Fruit fly (Drosophila melanogaster) whole organism, prepupa: ENCODE results near the gene CG7872.

Source experiments
- Blimp-1 ChIP-seq: fragments of 200-800 bp; sonication (Bioruptor generic); optimal IDR thresholded peaks from 3 replicates; lab custom pipeline; 2017; ENCODE audit warnings: missing biosample characterization, missing genetic modification characterization, mild to moderate bottlenecking, moderate library complexity, missing genetic modification reagents
- CG10669 ChIP-seq: fragments of 200-800 bp; sonication (Bioruptor generic); optimal IDR thresholded peaks from 3 replicates; lab custom pipeline; 2018; ENCODE audit warnings: missing biosample characterization, mild to moderate bottlenecking, missing genetic modification characterization, moderate library complexity
- CG11294 ChIP-seq: fragments of 200-800 bp; sonication (Bioruptor generic); IDR thresholded peaks from 2 replicates; pipeline ENCODE4 v1.3.6; 2022; ENCODE audit warnings: missing biosample characterization, missing genetic modification characterization
- CG11762 ChIP-seq: fragments of 200-800 bp; sonication (Bioruptor generic); optimal IDR thresholded peaks from 3 replicates; lab custom pipeline; 2016; ENCODE audit warnings: missing biosample characterization, missing genetic modification characterization; ENCODE audit not compliant: insufficient read depth
- CG11902 ChIP-seq: fragments of 200-800 bp; sonication (Bioruptor generic); optimal IDR thresholded peaks from 3 replicates; lab custom pipeline; 2016; ENCODE audit warnings: missing biosample characterization, missing genetic modification characterization
- CG15336 ChIP-seq: fragments of 200-800 bp; sonication (Bioruptor generic); IDR thresholded peaks from 2 replicates; pipeline ENCODE4 v1.3.6; 2022; ENCODE audit warnings: missing biosample characterization, missing genetic modification characterization
- CG1621 ChIP-seq: fragments of 200-800 bp; sonication (Bioruptor generic); optimal IDR thresholded peaks from 3 replicates; lab custom pipeline; 2018; ENCODE audit warnings: missing biosample characterization, mild to moderate bottlenecking, missing genetic modification characterization
- CG16779 ChIP-seq: fragments of 200-800 bp; sonication (Bioruptor generic); optimal IDR thresholded peaks from 3 replicates; lab custom pipeline; 2017; ENCODE audit warnings: missing biosample characterization, mild to moderate bottlenecking, missing genetic modification characterization
- CG3032 ChIP-seq: fragments of 200-800 bp; optimal IDR thresholded peaks from 2 replicates; lab custom pipeline; 2019; ENCODE audit warnings: missing biosample characterization, mild to moderate bottlenecking, missing genetic modification characterization, moderate library complexity
- CG31627 ChIP-seq: fragments of 200-800 bp; sonication (Bioruptor generic); optimal IDR thresholded peaks from 3 replicates; lab custom pipeline; 2016; ENCODE audit warnings: missing biosample characterization, missing genetic modification characterization
- CG34406 ChIP-seq: fragments of 200-800 bp; sonication (Bioruptor generic); optimal IDR thresholded peaks from 3 replicates; lab custom pipeline; 2016; ENCODE audit warnings: missing biosample characterization, missing genetic modification characterization
- CG3919 ChIP-seq: fragments of 200-800 bp; sonication (Bioruptor generic); optimal IDR thresholded peaks from 3 replicates; lab custom pipeline; 2016; ENCODE audit warnings: missing biosample characterization, missing genetic modification characterization
- CG4318 ChIP-seq: fragments of 200-800 bp; sonication (Bioruptor generic); optimal IDR thresholded peaks from 3 replicates; lab custom pipeline; 2017; ENCODE audit warnings: missing biosample characterization, mild to moderate bottlenecking, missing genetic modification characterization
- CG6163 ChIP-seq: fragments of 200-800 bp; sonication (Bioruptor generic); IDR thresholded peaks from 3 replicates; pipeline ENCODE4 v1.3.6; 2022; ENCODE audit warnings: missing biosample characterization, missing genetic modification characterization
- CG6792 ChIP-seq: fragments of 200-800 bp; sonication (Bioruptor generic); optimal IDR thresholded peaks from 3 replicates; lab custom pipeline; 2016; ENCODE audit warnings: missing biosample characterization, missing genetic modification characterization
- CG6854 ChIP-seq: fragments of 200-800 bp; sonication (Bioruptor generic); optimal IDR thresholded peaks from 2 replicates; lab custom pipeline; 2017; ENCODE audit warnings: missing biosample characterization, mild to moderate bottlenecking, missing genetic modification characterization
- CG8319 ChIP-seq: fragments of 200-800 bp; sonication (Bioruptor generic); optimal IDR thresholded peaks from 3 replicates; lab custom pipeline; 2016; ENCODE audit warnings: missing biosample characterization, missing genetic modification characterization
- CG8632 ChIP-seq: fragments of 200-800 bp; sonication (Bioruptor generic); optimal IDR thresholded peaks from 3 replicates; lab custom pipeline; 2016; ENCODE audit warnings: missing biosample characterization, missing genetic modification characterization
- CG9139 ChIP-seq: fragments of 200-800 bp; sonication (Bioruptor generic); optimal IDR thresholded peaks from 3 replicates; lab custom pipeline; 2017; ENCODE audit warnings: missing biosample characterization, mild to moderate bottlenecking, missing genetic modification characterization
- Eip78C ChIP-seq: fragments of 200-800 bp; sonication (Bioruptor generic); peaks from one replicate; lab custom pipeline; 2016; ENCODE audit warnings: missing biosample characterization, missing genetic modification characterization
- Eip93F ChIP-seq: fragments of 200-800 bp; sonication (Bioruptor generic); optimal IDR thresholded peaks from 2 replicates; lab custom pipeline; 2016; ENCODE audit warnings: missing biosample characterization, mild to moderate bottlenecking, missing genetic modification characterization
- Ets21C ChIP-seq: fragments of 200-800 bp; sonication (Bioruptor generic); optimal IDR thresholded peaks from 3 replicates; lab custom pipeline; 2016; ENCODE audit warnings: missing biosample characterization, missing genetic modification characterization
- Gug ChIP-seq: fragments of 200-800 bp; sonication (Bioruptor generic); IDR thresholded peaks from 2 replicates; pipeline ENCODE4 v1.3.6; 2022; ENCODE audit warnings: missing biosample characterization, missing genetic modification characterization
- Hr38 ChIP-seq: sonication (Bioruptor generic); optimal IDR thresholded peaks from 2 replicates; lab custom pipeline; 2016; ENCODE audit warnings: missing biosample characterization, missing genetic modification characterization
- Hr39 ChIP-seq: fragments of 200-800 bp; sonication (Bioruptor generic); optimal IDR thresholded peaks from 2 replicates; lab custom pipeline; 2016; ENCODE audit warnings: missing biosample characterization, missing genetic modification characterization
- Hr4 ChIP-seq: fragments of 200-800 bp; sonication (Bioruptor generic); optimal IDR thresholded peaks from 3 replicates; lab custom pipeline; 2016; ENCODE audit warnings: missing biosample characterization, missing genetic modification characterization
- Lpt ChIP-seq: fragments of 200-800 bp; sonication (Bioruptor generic); optimal IDR thresholded peaks from 3 replicates; lab custom pipeline; 2016; ENCODE audit warnings: missing biosample characterization, missing genetic modification characterization
- Met ChIP-seq: fragments of 200-800 bp; sonication (Bioruptor generic); optimal IDR thresholded peaks from 3 replicates; lab custom pipeline; 2016; ENCODE audit warnings: missing biosample characterization, missing genetic modification characterization
- OdsH ChIP-seq: fragments of 200-800 bp; sonication (Bioruptor generic); optimal IDR thresholded peaks from 3 replicates; lab custom pipeline; 2016; ENCODE audit warnings: missing biosample characterization, missing genetic modification characterization
- Smox ChIP-seq: fragments of 200-800 bp; sonication (Bioruptor generic); optimal IDR thresholded peaks from 3 replicates; lab custom pipeline; 2016; ENCODE audit warnings: missing biosample characterization, missing genetic modification characterization
- Sox102F ChIP-seq: fragments of 200-800 bp; sonication (Bioruptor generic); optimal IDR thresholded peaks from 2 replicates; lab custom pipeline; 2016; ENCODE audit warnings: missing biosample characterization, mild to moderate bottlenecking, missing genetic modification characterization
- Sox15 ChIP-seq: fragments of 200-800 bp; sonication (Bioruptor generic); optimal IDR thresholded peaks from 3 replicates; lab custom pipeline; 2016; ENCODE audit warnings: missing biosample characterization, missing genetic modification characterization
- achi ChIP-seq: fragments of 200-800 bp; sonication (Bioruptor generic); optimal IDR thresholded peaks from 3 replicates; lab custom pipeline; 2016; ENCODE audit warnings: missing biosample characterization, missing genetic modification characterization
- cyc ChIP-seq: fragments of 200-800 bp; sonication (Bioruptor generic); optimal IDR thresholded peaks from 3 replicates; lab custom pipeline; 2016; ENCODE audit warnings: missing biosample characterization, missing genetic modification characterization
- dac ChIP-seq: fragments of 200-800 bp; sonication (Bioruptor generic); optimal IDR thresholded peaks from 2 replicates; lab custom pipeline; 2017; ENCODE audit warnings: missing biosample characterization, mild to moderate bottlenecking, missing genetic modification characterization
- dsx ChIP-seq: fragments of 200-800 bp; optimal IDR thresholded peaks from 3 replicates; lab custom pipeline; 2019; ENCODE audit warnings: missing biosample characterization, mild to moderate bottlenecking, missing genetic modification characterization, moderate library complexity; ENCODE audit not compliant: poor library complexity, severe bottlenecking
- eg ChIP-seq: fragments of 200-800 bp; sonication (Bioruptor generic); IDR thresholded peaks from 3 replicates; pipeline ENCODE4 v1.3.6; 2022; ENCODE audit warnings: missing biosample characterization, missing genetic modification characterization
- esn ChIP-seq: fragments of 200-800 bp; sonication (Bioruptor generic); optimal IDR thresholded peaks from 2 replicates; lab custom pipeline; 2016; ENCODE audit warnings: missing biosample characterization, mild to moderate bottlenecking, missing genetic modification characterization, moderate library complexity
- fd59A ChIP-seq: fragments of 200-800 bp; sonication (Bioruptor generic); optimal IDR thresholded peaks from 2 replicates; lab custom pipeline; 2017; ENCODE audit warnings: missing biosample characterization, mild to moderate bottlenecking, missing genetic modification characterization, missing genetic modification reagents
- fd85E ChIP-seq: fragments of 200-800 bp; sonication (Bioruptor generic); optimal IDR thresholded peaks from 3 replicates; lab custom pipeline; 2016; ENCODE audit warnings: missing biosample characterization, missing genetic modification characterization
- fkh ChIP-seq: fragments of 200-800 bp; sonication (Bioruptor generic); optimal IDR thresholded peaks from 3 replicates; lab custom pipeline; 2017; ENCODE audit warnings: missing biosample characterization, mild to moderate bottlenecking, missing genetic modification characterization, moderate library complexity
- lz ChIP-seq: fragments of 200-800 bp; sonication (Bioruptor generic); optimal IDR thresholded peaks from 3 replicates; lab custom pipeline; 2016; ENCODE audit warnings: missing biosample characterization, missing genetic modification characterization
- pdm3 ChIP-seq: fragments of 200-800 bp; sonication (Bioruptor generic); optimal IDR thresholded peaks from 3 replicates; lab custom pipeline; 2016; ENCODE audit warnings: missing biosample characterization, missing genetic modification characterization
- salr ChIP-seq, 2 experiments: fragments of 200-800 bp; sonication (Bioruptor generic); optimal IDR thresholded peaks; 3 replicates each; lab custom pipeline; 2016 to 2018; ENCODE audit warnings: missing biosample characterization in 2 of 2, missing genetic modification characterization in 2 of 2, mild to moderate bottlenecking in 1 of 2
- ss ChIP-seq, 2 experiments: fragments of 200-800 bp; sonication (Bioruptor generic); optimal IDR thresholded peaks; 2 replicates in 1 of 2; 3 replicates in 1 of 2; lab custom pipeline; 2017 to 2018; ENCODE audit warnings: mild to moderate bottlenecking in 2 of 2, missing biosample characterization in 2 of 2, missing genetic modification characterization in 2 of 2, moderate library complexity in 1 of 2
- topi ChIP-seq: fragments of 200-800 bp; sonication (Bioruptor generic); optimal IDR thresholded peaks from 3 replicates; lab custom pipeline; 2016; ENCODE audit warnings: missing biosample characterization, missing genetic modification characterization
- vri ChIP-seq: fragments of 200-800 bp; sonication (Bioruptor generic); optimal IDR thresholded peaks from 3 replicates; lab custom pipeline; 2016; ENCODE audit warnings: missing biosample characterization, mild to moderate bottlenecking, missing genetic modification characterization

The CG7872 gene

dm6 chrX:15617916-15618315 lies 39.9 kb downstream of the CG7872 start (continued):
- TF ChIP-seq Lpt (GFP tag; lab: Kevin White, UChicago) = peak; percentile 6
- TF ChIP-seq CG6792 = no peak
- TF ChIP-seq CG3032 (tag; lab: Kevin White, UChicago) = no peak
- no peak for TF ChIP-seq CG6854 (GFP tag; lab: Kevin White, UChicago)
- TF ChIP-seq CG31627 (GFP tag; lab: Kevin White, UChicago) = no peak
- peak; percentile 52 for TF ChIP-seq Met
- peak; percentile 44 for TF ChIP-seq Sox102F (GFP tag; lab: Kevin White, UChicago)
- TF ChIP-seq ss (GFP tag; optimal IDR thresholded peaks at IDR 0.05; lab: Kevin White, UChicago) = no peak
- TF ChIP-seq Gug (GFP tag; lab: Robert Waterston, UW) = peak; percentile 73
- TF ChIP-seq Blimp-1 (GFP tag; lab: Kevin White, UChicago) = no peak
- TF ChIP-seq fd59A (GFP tag; lab: Kevin White, UChicago) = peak; percentile 18
- TF ChIP-seq CG11902 (GFP tag; lab: Kevin White, UChicago) = no peak
- peak; percentile 6 for TF ChIP-seq CG10669 (GFP tag; lab: Kevin White, UChicago)
- no peak for TF ChIP-seq CG8319 (GFP tag; lab: Kevin White, UChicago)
- no peak for TF ChIP-seq CG11762 (GFP tag; lab: Kevin White, UChicago)
- TF ChIP-seq dac (GFP tag; lab: Kevin White, UChicago) = peak; percentile 24
- TF ChIP-seq salr (GFP tag; optimal IDR thresholded peaks at IDR 0.05; lab: Kevin White, UChicago) = no peak
- peak; percentile 87 for TF ChIP-seq CG6163
- peak; percentile 88 for TF ChIP-seq eg (GFP tag; lab: Robert Waterston, UW)
- TF ChIP-seq lz = peak; percentile 17
- TF ChIP-seq, all 60 proteins: peak for 35

- TF ChIP-seq CG6163 = peak; percentile 62; the same call in 1 of the 3 replicates
- no peak for TF ChIP-seq dsx
- TF ChIP-seq vri = no peak
- no peak for TF ChIP-seq Eip93F (GFP tag; lab: Kevin White, UChicago)
- TF ChIP-seq achi (GFP tag; lab: Kevin White, UChicago) = peak; percentile 29
- peak; percentile 2 for TF ChIP-seq CG11902 (GFP tag; lab: Kevin White, UChicago)
- no peak for TF ChIP-seq fd85E
- TF ChIP-seq Hr4 (GFP tag; lab: Kevin White, UChicago) = peak; percentile 13
- TF ChIP-seq Met = no peak
- TF ChIP-seq CG9139 = no peak
- TF ChIP-seq Ets21C (GFP tag; lab: Kevin White, UChicago) = no peak
- no peak for TF ChIP-seq Sox102F (GFP tag; lab: Kevin White, UChicago)
- TF ChIP-seq CG3032 (tag; lab: Kevin White, UChicago) = no peak
- TF ChIP-seq pdm3 (GFP tag; lab: Kevin White, UChicago) = peak; percentile 16
- TF ChIP-seq OdsH (GFP tag; lab: Kevin White, UChicago) = peak; percentile 23
- TF ChIP-seq Sox15 (GFP tag; lab: Kevin White, UChicago) = peak; percentile 11
- TF ChIP-seq CG15336 (GFP tag; lab: Robert Waterston, UW) = peak; percentile 38; the same call in 1 of the 2 replicates
- peak; percentile 31 for TF ChIP-seq CG6792
- no peak for TF ChIP-seq CG1621
- TF ChIP-seq Eip78C (GFP tag; lab: Kevin White, UChicago) = peak; percentile 37
- TF ChIP-seq ss (GFP tag; optimal IDR thresholded peaks at IDR 0.05; lab: Kevin White, UChicago) = no peak
- TF ChIP-seq fkh (GFP tag; lab: Kevin White, UChicago) = no peak
- no peak for TF ChIP-seq CG3919 (GFP tag; lab: Kevin White, UChicago)
- no peak for TF ChIP-seq CG8632 (GFP tag; lab: Kevin White, UChicago)
- TF ChIP-seq CG11294 (GFP tag; lab: Robert Waterston, UW) = 0 out of 2 replicates have a peak, but pooled peaks have one; percentile 18
- TF ChIP-seq CG31627 (GFP tag; lab: Kevin White, UChicago) = peak; percentile 12
- TF ChIP-seq Smox = no peak
- TF ChIP-seq CG34406 (GFP tag; lab: Kevin White, UChicago) = peak; percentile 11
- no peak for TF ChIP-seq CG16779 (tag; lab: Kevin White, UChicago)
- peak; percentile 72 for TF ChIP-seq eg (GFP tag; lab: Robert Waterston, UW)
- peak; percentile 31 for TF ChIP-seq Hr39 (GFP tag; lab: Kevin White, UChicago)
- TF ChIP-seq CG10669 (GFP tag; lab: Kevin White, UChicago) = no peak
- peak; percentile 8 for TF ChIP-seq topi (GFP tag; lab: Kevin White, UChicago)
- TF ChIP-seq Gug (GFP tag; lab: Robert Waterston, UW) = peak; percentile 47; the same call in 1 of the 2 replicates
- peak; percentile 23 for TF ChIP-seq esn (GFP tag; lab: Kevin White, UChicago)
- no peak for TF ChIP-seq fd59A (GFP tag; lab: Kevin White, UChicago)
- peak; percentile 8 for TF ChIP-seq CG4318
- no peak for TF ChIP-seq Hr38 (GFP tag; lab: Kevin White, UChicago)
- peak; percentile 9 for TF ChIP-seq cyc
Measured at dm6 chrX:15618953-15619630, 41.1 kb downstream of the CG7872 start.
